Worm (Caenorhabditis elegans): ENCODE results near the gene atln-1.

DNA sequence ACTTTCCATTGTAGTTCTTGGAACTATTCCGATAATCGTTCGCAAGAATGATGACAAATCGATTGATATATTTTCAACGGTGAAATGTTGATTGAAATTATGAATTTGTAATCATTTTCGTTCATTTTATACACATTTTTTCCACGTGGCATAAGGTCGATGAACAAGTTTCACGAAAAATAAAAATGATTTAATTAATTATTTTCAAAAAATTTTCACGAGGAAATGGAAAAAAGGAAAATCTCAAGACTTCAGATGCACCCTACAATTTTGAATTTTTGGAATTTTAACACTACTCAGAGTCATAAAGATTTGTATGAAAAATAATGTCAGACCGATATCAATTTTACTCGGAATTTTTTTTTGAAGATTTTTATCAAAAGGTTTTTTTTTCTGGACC, 31.1 kb downstream of the atln-1 start, which contains the start of gene Y54G2A.13:
- no peak for TF ChIP-seq madf-2 (tag; optimal IDR thresholded peaks at IDR 0.05)
- TF ChIP-seq ets-4 (tag; optimal IDR thresholded peaks at IDR 0.05), result no peak
